Worm (Caenorhabditis elegans) whole organism, midembryonic: ENCODE results near the gene gst-33.

Source experiments
- cog-1 ChIP-seq: sonication (generic microtip); optimal IDR thresholded peaks from 2 replicates; lab custom pipeline; 2016; ENCODE audit warnings: missing genetic modification characterization, missing compliant biosample characterization
- flt-1 ChIP-seq: fragments of 200-800 bp; sonication (Bioruptor generic); IDR thresholded peaks from 2 replicates; pipeline ENCODE4 v1.3.6; 2022; ENCODE audit warnings: missing genetic modification characterization, missing compliant biosample characterization
- ref-1 ChIP-seq: fragments of 200-800 bp; sonication (Bioruptor generic); conservative IDR thresholded peaks from 2 replicates; pipeline ENCODE4 v1.3.6; 2022; ENCODE audit warnings: missing genetic modification reagents, missing genetic modification characterization, missing compliant biosample characterization
- ztf-29 ChIP-seq: fragments of 200-800 bp; sonication (Bioruptor generic); IDR thresholded peaks from 2 replicates; pipeline ENCODE4 v1.3.6; 2022; ENCODE audit warnings: missing genetic modification reagents, missing genetic modification characterization, missing compliant biosample characterization

DNA sequence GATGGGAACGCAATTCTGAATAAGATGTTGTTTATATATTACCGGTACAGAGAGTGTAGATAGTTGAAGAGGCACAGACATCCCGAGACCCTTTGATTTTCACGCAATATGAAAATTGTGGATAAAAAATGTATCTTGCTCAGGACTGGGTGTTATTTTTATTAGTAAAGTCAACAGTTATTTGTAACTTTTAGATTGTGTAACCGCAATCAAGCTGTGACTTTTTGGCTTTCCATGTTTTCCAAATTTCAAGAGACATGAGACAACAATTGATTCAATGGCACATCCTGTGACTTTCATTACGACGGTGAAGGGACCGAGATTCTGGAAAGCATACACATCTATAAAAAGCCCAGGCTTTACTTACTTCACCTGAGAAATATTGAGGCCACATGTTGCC is 7.9 kb upstream of the gst-33 start:
- TF ChIP-seq ref-1 (GFP tag; lab: Robert Waterston, UW) (no peak), cog-1 (tag; lab: Kevin White, UChicago) (no peak), ztf-29 (no peak), flt-1 (no peak)
